Fruit fly (Drosophila melanogaster) S2 (cell line): ENCODE results near the gene Vha68-3.

Experiments used
- CG8478 ChIP-seq: fragments of >200 bp; optimal IDR thresholded peaks from 2 replicates; lab custom pipeline; 2018
- CTCF ChIP-seq, 2 experiments: fragments of >200 bp; optimal IDR thresholded peaks; 2 replicates each; lab custom pipeline; 2018

dm6 chr2L:13005304-13005703, 26.7 kb downstream of the Vha68-3 start:
- no peak for TF ChIP-seq CG8478 (lab: Kevin White, UChicago)
- no peak for TF ChIP-seq CTCF (optimal IDR thresholded peaks at IDR 0.05; lab: Kevin White, UChicago)
